Worm (Caenorhabditis elegans) whole organism, young adult: ENCODE data around the gene K02D3.1.

ENCODE experiments used
- B0035.1 ChIP-seq: sonication (generic microtip); optimal IDR thresholded peaks from 2 replicates; lab custom pipeline; 2016; ENCODE audit warnings: missing genetic modification characterization, mild to moderate bottlenecking, missing compliant biosample characterization, missing genotype, missing genetic modification reagents
- Y79H2A.3 ChIP-seq: fragments of 200-800 bp; sonication (Bioruptor generic); conservative IDR thresholded peaks from 2 replicates; pipeline ENCODE4 v1.3.6; 2022; ENCODE audit warnings: missing genetic modification reagents, missing genetic modification characterization, missing compliant biosample characterization
- ZK185.1 ChIP-seq: sonication (generic microtip); optimal IDR thresholded peaks from 2 replicates; lab custom pipeline; 2016; ENCODE audit warnings: mild to moderate bottlenecking, missing genetic modification characterization, missing compliant biosample characterization; ENCODE audit not compliant: poor library complexity, severe bottlenecking
- ama-1 ChIP-seq, 3 experiments: fragments of 150-350 bp in 1 of 3; sonication (generic microtip) in 2 of 3; optimal IDR thresholded peaks; 2 replicates each; lab custom pipeline; 2014 to 2018; ENCODE audit warnings: missing biosample characterization in 2 of 3, missing genetic modification characterization in 2 of 3, missing genetic modification reagents in 2 of 3
- die-1 ChIP-seq: sonication (generic microtip); optimal IDR thresholded peaks from 2 replicates; lab custom pipeline; 2016; ENCODE audit warnings: missing genotype, mild to moderate bottlenecking, missing genetic modification characterization, missing compliant biosample characterization
- hlh-26 ChIP-seq: fragments of 200-800 bp; sonication (Bioruptor generic); conservative IDR thresholded peaks from 2 replicates; pipeline ENCODE4 v1.3.6; 2022; ENCODE audit warnings: missing genetic modification reagents, missing genetic modification characterization, missing compliant biosample characterization
- lir-1 ChIP-seq: fragments of 200-800 bp; sonication (Bioruptor generic); conservative IDR thresholded peaks from 2 replicates; pipeline ENCODE4 v1.3.6; 2022; ENCODE audit warnings: missing genetic modification reagents, missing genetic modification characterization, missing compliant biosample characterization
- sea-2 ChIP-seq: fragments of 200-800 bp; sonication (Bioruptor generic); IDR thresholded peaks from 2 replicates; pipeline ENCODE4 v1.3.6; 2022; ENCODE audit warnings: missing genetic modification characterization, missing compliant biosample characterization
- snpc-1.3 ChIP-seq: sonication (generic microtip); optimal IDR thresholded peaks from 2 replicates; lab custom pipeline; 2017; ENCODE audit warnings: missing genetic modification characterization, mild to moderate bottlenecking, missing compliant biosample characterization, antibody characterized with exemption, moderate library complexity, missing genotype, missing genetic modification reagents; ENCODE audit not compliant: insufficient read depth
- ztf-25 ChIP-seq: fragments of 200-800 bp; sonication (Bioruptor generic); IDR thresholded peaks from 2 replicates; pipeline ENCODE4 v1.3.6; 2022; ENCODE audit warnings: missing genetic modification reagents, missing genetic modification characterization, missing compliant biosample characterization

- TF ChIP-seq sea-2 (GFP tag; lab: Robert Waterston, UW) (no peak), ZK185.1 (tag; lab: Kevin White, UChicago) (no peak), die-1 (tag; lab: Kevin White, UChicago) (no peak), ama-1 (optimal IDR thresholded peaks at IDR 0.05; lab: Kevin White, UChicago) (no peak), ama-1 (GFP tag; optimal IDR thresholded peaks at IDR 0.05; lab: Kevin White, UChicago) (no peak), Y79H2A.3 (GFP tag; lab: Robert Waterston, UW) (no peak), lir-1 (GFP tag; lab: Robert Waterston, UW) (no peak), snpc-1.3 (tag; lab: Kevin White, UChicago) (no peak), hlh-26 (no peak), ztf-25 (GFP tag; lab: Robert Waterston, UW) (no peak), B0035.1 (tag; lab: Kevin White, UChicago) (no peak)
Observed at ce11 chrX:13663641-13664633, 42.8 kb upstream of the K02D3.1 start, which contains the start of gene C04A11.5.
